Worm (Caenorhabditis elegans) whole organism, L3 larva: Measurements from ENCODE around the gene hrg-9.

ENCODE experiments used
- R02D3.7 ChIP-seq: fragments of 150-350 bp; optimal IDR thresholded peaks from 2 replicates; lab custom pipeline; 2014; ENCODE audit warnings: missing biosample characterization, missing genetic modification characterization
- ZK546.5 ChIP-seq: sonication (generic microtip); optimal IDR thresholded peaks from 2 replicates; lab custom pipeline; 2017; ENCODE audit warnings: missing biosample characterization, missing genetic modification characterization
- aly-2 ChIP-seq: fragments of 150-350 bp; optimal IDR thresholded peaks from 2 replicates; lab custom pipeline; 2014; ENCODE audit warnings: missing biosample characterization, missing genetic modification characterization
- ama-1 ChIP-seq: fragments of 150-350 bp; optimal IDR thresholded peaks from 2 replicates; lab custom pipeline; 2018
- ceh-16 ChIP-seq: sonication (generic microtip); optimal IDR thresholded peaks from 2 replicates; lab custom pipeline; 2017; ENCODE audit warnings: missing biosample characterization, missing genetic modification characterization
- ceh-28 ChIP-seq: fragments of 150-350 bp; optimal IDR thresholded peaks from 2 replicates; lab custom pipeline; 2014; ENCODE audit warnings: missing biosample characterization, missing genetic modification reagents, missing genetic modification characterization
- ceh-82 ChIP-seq: fragments of 150-350 bp; optimal IDR thresholded peaks from 2 replicates; lab custom pipeline; 2014; ENCODE audit warnings: missing biosample characterization, missing genetic modification characterization
- ceh-9 ChIP-seq: sonication (generic microtip); optimal IDR thresholded peaks from 2 replicates; lab custom pipeline; 2018; ENCODE audit warnings: missing biosample characterization, missing genetic modification characterization
- daf-12 ChIP-seq: fragments of 150-350 bp; optimal IDR thresholded peaks from 2 replicates; lab custom pipeline; 2014; ENCODE audit warnings: missing biosample characterization, missing genetic modification reagents, missing genetic modification characterization
- egl-27 ChIP-seq: sonication (generic microtip); optimal IDR thresholded peaks from 4 replicates; lab custom pipeline; 2017; ENCODE audit warnings: missing biosample characterization, missing genetic modification reagents, missing genetic modification characterization
- egl-5 ChIP-seq: fragments of 150-350 bp; optimal IDR thresholded peaks from 2 replicates; lab custom pipeline; 2017; ENCODE audit warnings: missing biosample characterization, missing genetic modification reagents, missing genetic modification characterization, inconsistent platforms
- elt-1 ChIP-seq: fragments of 150-350 bp; optimal IDR thresholded peaks from 2 replicates; lab custom pipeline; 2014; ENCODE audit warnings: missing biosample characterization, missing genetic modification characterization
- elt-2 ChIP-seq: sonication (generic microtip); optimal IDR thresholded peaks from 2 replicates; lab custom pipeline; 2016; ENCODE audit warnings: missing genetic modification reagents, mild to moderate bottlenecking, missing genetic modification characterization, missing compliant biosample characterization
- elt-3 ChIP-seq, 3 experiments: fragments of 150-350 bp in 1 of 3; sonication (generic microtip) in 2 of 3; optimal IDR thresholded peaks; 2 replicates in 2 of 3; 4 replicates in 1 of 3; lab custom pipeline; 2014 to 2017; ENCODE audit warnings: missing biosample characterization in 3 of 3, missing genetic modification characterization in 3 of 3
- eor-1 ChIP-seq, 2 experiments: fragments of 150-350 bp; optimal IDR thresholded peaks; 2 replicates each; lab custom pipeline; 2014 to 2018; ENCODE audit warnings: missing biosample characterization in 2 of 2, missing genetic modification characterization in 2 of 2
- fkh-10 ChIP-seq: sonication (generic microtip); optimal IDR thresholded peaks from 2 replicates; lab custom pipeline; 2017; ENCODE audit warnings: missing biosample characterization, missing genetic modification reagents, missing genetic modification characterization
- fkh-2 ChIP-seq: fragments of 150-350 bp; optimal IDR thresholded peaks from 2 replicates; lab custom pipeline; 2014; ENCODE audit warnings: missing biosample characterization, missing genetic modification reagents, missing genetic modification characterization
- hmg-11 ChIP-seq: sonication (generic microtip); optimal IDR thresholded peaks from 2 replicates; lab custom pipeline; 2016; ENCODE audit warnings: missing genetic modification characterization, missing compliant biosample characterization
- jun-1 ChIP-seq: fragments of 150-350 bp; optimal IDR thresholded peaks from 2 replicates; lab custom pipeline; 2014; ENCODE audit warnings: missing biosample characterization, missing genetic modification reagents, missing genetic modification characterization
- lin-15B ChIP-seq: fragments of 150-350 bp; optimal IDR thresholded peaks from 2 replicates; lab custom pipeline; 2014; ENCODE audit warnings: missing biosample characterization, missing genetic modification characterization
- lin-39 ChIP-seq: fragments of 150-350 bp; optimal IDR thresholded peaks from 2 replicates; lab custom pipeline; 2018; ENCODE audit warnings: missing biosample characterization, missing genetic modification reagents, missing genetic modification characterization
- lsy-12 ChIP-seq: sonication (generic microtip); optimal IDR thresholded peaks from 2 replicates; lab custom pipeline; 2016; ENCODE audit warnings: mild to moderate bottlenecking, missing genetic modification characterization, missing compliant biosample characterization
- nfya-1 ChIP-seq: sonication (generic microtip); optimal IDR thresholded peaks from 2 replicates; lab custom pipeline; 2017; ENCODE audit warnings: missing genetic modification characterization, mild to moderate bottlenecking, missing compliant biosample characterization, antibody characterized with exemption, moderate library complexity; ENCODE audit not compliant: insufficient read depth
- nhr-11 ChIP-seq: fragments of 150-350 bp; optimal IDR thresholded peaks from 2 replicates; lab custom pipeline; 2014; ENCODE audit warnings: missing biosample characterization, missing genetic modification characterization
- nhr-12 ChIP-seq: fragments of 150-350 bp; optimal IDR thresholded peaks from 2 replicates; lab custom pipeline; 2014; ENCODE audit warnings: missing biosample characterization, missing genetic modification characterization
- nhr-23 ChIP-seq: fragments of 150-350 bp; optimal IDR thresholded peaks from 2 replicates; lab custom pipeline; 2014; ENCODE audit warnings: missing biosample characterization, missing genetic modification reagents, missing genetic modification characterization
- nhr-237 ChIP-seq: fragments of 150-350 bp; optimal IDR thresholded peaks from 2 replicates; lab custom pipeline; 2014; ENCODE audit warnings: missing biosample characterization, missing genetic modification characterization
- nhr-25 ChIP-seq: sonication (generic microtip); optimal IDR thresholded peaks from 2 replicates; lab custom pipeline; 2017; ENCODE audit warnings: missing biosample characterization, missing genetic modification characterization
- nhr-28 ChIP-seq: fragments of 150-350 bp; optimal IDR thresholded peaks from 2 replicates; lab custom pipeline; 2014; ENCODE audit warnings: missing biosample characterization, missing genetic modification characterization
- nhr-43 ChIP-seq: sonication (generic microtip); optimal IDR thresholded peaks from 2 replicates; lab custom pipeline; 2016; ENCODE audit warnings: mild to moderate bottlenecking, missing genetic modification characterization, missing compliant biosample characterization; ENCODE audit not compliant: poor library complexity, severe bottlenecking
- nhr-67 ChIP-seq: fragments of 150-350 bp; optimal IDR thresholded peaks from 2 replicates; lab custom pipeline; 2014; ENCODE audit warnings: missing biosample characterization, missing genetic modification characterization
- nhr-76 ChIP-seq: fragments of 150-350 bp; sonication (generic microtip); optimal IDR thresholded peaks from 5 replicates; lab custom pipeline; 2014; ENCODE audit warnings: missing biosample characterization, missing genetic modification characterization
- nhr-77 ChIP-seq: fragments of 150-350 bp; optimal IDR thresholded peaks from 2 replicates; lab custom pipeline; 2014; ENCODE audit warnings: missing biosample characterization, missing genetic modification characterization
- pha-4 ChIP-seq: fragments of 150-350 bp; optimal IDR thresholded peaks from 2 replicates; lab custom pipeline; 2014; ENCODE audit warnings: missing biosample characterization, missing genetic modification reagents, missing genetic modification characterization
- pqm-1 ChIP-seq: fragments of 150-350 bp; optimal IDR thresholded peaks from 2 replicates; lab custom pipeline; 2017; ENCODE audit warnings: missing biosample characterization, missing genetic modification characterization, inconsistent platforms
- snpc-4 ChIP-seq: fragments of 150-350 bp; optimal IDR thresholded peaks from 2 replicates; lab custom pipeline; 2014; ENCODE audit warnings: missing biosample characterization, missing genetic modification characterization
- tbx-2 ChIP-seq: sonication (generic microtip); optimal IDR thresholded peaks from 2 replicates; lab custom pipeline; 2016; ENCODE audit warnings: mild to moderate bottlenecking, missing genetic modification characterization, missing compliant biosample characterization
- unc-39 ChIP-seq: sonication (generic microtip); optimal IDR thresholded peaks from 4 replicates; lab custom pipeline; 2017; ENCODE audit warnings: missing biosample characterization, missing genetic modification characterization
- zag-1 ChIP-seq: fragments of 150-350 bp; optimal IDR thresholded peaks from 2 replicates; lab custom pipeline; 2014; ENCODE audit warnings: missing biosample characterization, missing genetic modification characterization
- ztf-4 ChIP-seq: fragments of 150-350 bp; optimal IDR thresholded peaks from 2 replicates; lab custom pipeline; 2014; ENCODE audit warnings: missing biosample characterization, missing genetic modification characterization

The hrg-9 gene

DNA sequence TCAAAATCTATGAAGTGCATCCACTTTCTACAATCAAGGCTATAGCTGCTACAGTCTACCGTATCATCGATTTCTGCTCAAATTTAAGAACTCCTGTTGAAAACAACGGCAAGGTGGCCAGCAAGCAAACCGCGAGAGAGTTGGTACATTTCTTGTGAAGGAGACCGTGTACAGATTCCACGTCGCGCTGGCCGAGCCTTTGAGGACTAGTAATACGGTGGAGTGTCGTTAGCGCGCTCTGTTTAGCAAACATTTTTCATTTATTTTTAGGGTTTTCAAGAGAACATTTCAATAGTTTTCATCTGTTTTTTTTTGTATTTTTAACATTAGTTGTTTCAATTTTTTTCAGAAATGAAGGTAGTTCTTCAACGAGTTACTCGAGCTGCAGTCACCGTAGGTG is 10.9 kb downstream of the hrg-9 start, which contains the start of gene pqn-68:
Gene pqn-68, plus strand, starts transcription at position 350 of the 400 bp plus-strand sequence.
- TF ChIP-seq eor-1 (tag; optimal IDR thresholded peaks at IDR 0.05; lab: Kevin White, UChicago) (no peak), elt-3 (tag; optimal IDR thresholded peaks at IDR 0.05; lab: Kevin White, UChicago) (no peak), elt-1 (tag; lab: Kevin White, UChicago) (no peak), nhr-77 (tag; lab: Kevin White, UChicago) (no peak), fkh-2 (tag; lab: Kevin White, UChicago) (no peak), lin-39 (no peak), tbx-2 (tag; lab: Kevin White, UChicago) (no peak), nhr-23 (peak; percentile 12), nhr-67 (tag; lab: Kevin White, UChicago) (no peak), pha-4 (tag; lab: Kevin White, UChicago) (peak; percentile 60), ceh-28 (no peak), hmg-11 (tag; lab: Kevin White, UChicago) (peak; percentile 48), egl-27 (tag; lab: Kevin White, UChicago) (no peak), egl-5 (no peak), nfya-1 (peak; percentile 42), ztf-4 (tag; lab: Kevin White, UChicago) (no peak), ZK546.5 (tag; lab: Kevin White, UChicago) (no peak), lsy-12 (tag; lab: Kevin White, UChicago) (no peak), nhr-43 (no peak), lin-15B (tag; lab: Kevin White, UChicago) (peak; percentile 33), nhr-28 (tag; lab: Kevin White, UChicago) (no peak), jun-1 (tag; lab: Kevin White, UChicago) (no peak), ceh-16 (no peak)
- TF ChIP-seq, all 47 proteins: peak for 5

DNA sequence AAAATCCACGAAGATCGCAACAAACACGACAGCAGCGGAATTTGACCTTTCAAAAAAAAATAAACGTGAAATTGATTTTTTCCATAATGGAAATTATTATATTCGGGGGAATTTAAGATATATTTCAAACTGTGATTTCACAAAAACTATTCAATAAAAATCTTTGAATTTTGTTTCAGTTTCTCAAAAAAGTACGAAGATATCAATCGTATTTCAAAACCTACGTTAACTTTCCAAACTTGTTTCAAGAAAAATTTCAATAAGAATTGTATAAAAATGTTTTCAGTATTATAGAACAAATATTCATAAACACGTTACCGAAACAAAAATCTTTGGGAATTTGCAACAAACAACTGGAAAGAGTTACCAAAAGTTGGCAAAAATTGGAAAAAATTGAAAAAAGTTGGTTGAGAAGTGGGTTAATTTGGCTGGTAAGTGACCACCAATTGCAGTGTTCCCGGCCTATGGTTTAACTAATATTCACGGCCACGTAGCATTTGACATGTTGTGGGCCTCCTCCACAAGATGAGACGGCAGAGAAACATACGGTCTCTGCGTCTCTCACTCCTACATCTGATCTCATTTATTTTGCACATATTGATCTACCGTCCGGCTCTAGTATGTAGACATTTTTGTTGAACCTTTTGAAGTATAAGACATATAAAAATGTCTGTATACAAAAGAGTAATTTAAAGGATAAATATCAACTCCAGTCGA is 12.2 kb downstream of the hrg-9 start, which contains the start of the genes T16G1.9 and T16G1.18:
Gene T16G1.9, minus strand, starts transcription at position 51 of the 717 bp plus-strand sequence.
Gene T16G1.18, plus strand, starts transcription at position 493 of the 717 bp plus-strand sequence.
- TF ChIP-seq ama-1 (peak; percentile 72), ceh-82 (tag; lab: Kevin White, UChicago) (no peak), nhr-43 (peak; percentile 6), lin-39 (peak; percentile 4), pqm-1 (tag; lab: Kevin White, UChicago) (peak; percentile 22), egl-27 (tag; lab: Kevin White, UChicago) (no peak), hmg-11 (tag; lab: Kevin White, UChicago) (peak; percentile 42), aly-2 (tag; lab: Kevin White, UChicago) (no peak), snpc-4 (tag; lab: Kevin White, UChicago) (peak; percentile 54), elt-2 (tag; lab: Kevin White, UChicago) (peak; percentile 42), nhr-76 (no peak), nhr-23 (peak; percentile 18), lin-15B (tag; lab: Kevin White, UChicago) (peak; percentile 58), zag-1 (tag; lab: Kevin White, UChicago) (no peak), nhr-11 (tag; lab: Kevin White, UChicago) (no peak), pha-4 (tag; lab: Kevin White, UChicago) (peak; percentile 71), elt-3 (tag; optimal IDR thresholded peaks at IDR 0.05; lab: Kevin White, UChicago) (no peak), nhr-25 (peak; percentile 54), jun-1 (tag; lab: Kevin White, UChicago) (no peak), ceh-9 (tag; lab: Kevin White, UChicago) (no peak)

DNA sequence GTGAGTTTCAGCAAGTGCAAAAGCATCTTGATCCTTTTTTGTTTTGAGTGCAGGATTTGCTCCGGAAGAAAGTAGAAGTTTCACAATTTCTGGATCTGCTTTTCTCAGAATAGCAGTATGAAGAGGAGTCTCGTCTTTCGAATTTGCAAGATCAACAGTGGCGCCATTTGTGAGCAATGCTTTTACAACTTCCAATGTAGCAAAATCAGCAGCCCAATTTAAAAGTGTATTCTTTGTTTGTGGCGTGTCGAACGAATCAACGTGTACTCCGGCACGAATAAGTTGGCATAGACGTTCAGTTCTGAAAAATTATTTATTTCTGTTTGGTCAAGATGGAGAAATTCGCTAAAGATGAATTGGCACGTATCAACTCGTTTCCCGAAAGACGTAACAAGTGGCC is 13.5 kb downstream of the hrg-9 start, which contains the start of gene T16G1.13:
Gene T16G1.13, plus strand, starts transcription at position 301 of the 400 bp plus-strand sequence.
- no peak for TF ChIP-seq unc-39 (tag; lab: Kevin White, UChicago)
- TF ChIP-seq nhr-12 (tag; lab: Kevin White, UChicago) = no peak

DNA sequence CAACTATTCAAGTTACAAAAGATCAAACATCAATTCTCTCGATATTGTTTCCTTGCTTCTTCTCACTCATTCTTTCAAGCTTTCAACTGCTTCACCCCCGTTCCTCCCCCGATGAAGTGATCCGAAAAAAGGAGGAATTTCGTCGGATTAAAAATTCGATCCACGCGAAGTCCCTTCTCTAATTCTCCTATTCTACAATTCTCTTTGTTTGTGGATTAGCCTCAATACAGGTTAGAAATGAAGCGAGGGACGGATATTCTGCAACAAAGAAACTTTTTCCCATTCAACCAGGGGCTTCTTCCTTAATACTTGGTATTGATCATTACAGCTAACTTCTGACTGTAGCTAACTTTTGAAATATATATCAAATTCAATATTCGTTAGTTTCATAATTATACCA is 18.4 kb downstream of the hrg-9 start, which contains the start of gene grl-2:
Gene grl-2, plus strand, starts transcription at position 301 of the 400 bp plus-strand sequence.
- TF ChIP-seq ceh-9 (tag; lab: Kevin White, UChicago) = no peak
- TF ChIP-seq nhr-67 (tag; lab: Kevin White, UChicago) = no peak
- TF ChIP-seq fkh-10 (GFP tag; lab: Kevin White, UChicago) = no peak
- no peak for TF ChIP-seq unc-39 (tag; lab: Kevin White, UChicago)
- no peak for TF ChIP-seq nhr-28 (tag; lab: Kevin White, UChicago)
- TF ChIP-seq daf-12 (tag; lab: Kevin White, UChicago) = no peak
- TF ChIP-seq hmg-11 (tag; lab: Kevin White, UChicago) = no peak
- TF ChIP-seq ztf-4 (tag; lab: Kevin White, UChicago) = no peak
- TF ChIP-seq lsy-12 (tag; lab: Kevin White, UChicago) = no peak
- TF ChIP-seq jun-1 (tag; lab: Kevin White, UChicago) = no peak
- no peak for TF ChIP-seq R02D3.7 (tag; lab: Kevin White, UChicago)
- no peak for TF ChIP-seq egl-5
- no peak for TF ChIP-seq eor-1 (tag; optimal IDR thresholded peaks at IDR 0.05; lab: Kevin White, UChicago)
- no peak for TF ChIP-seq nhr-11 (tag; lab: Kevin White, UChicago)
- TF ChIP-seq nhr-237 (tag; lab: Kevin White, UChicago) = no peak
- no peak for TF ChIP-seq ceh-28
